Worm (Caenorhabditis elegans) whole organism, young adult: ENCODE data around the gene F28C6.5.

Experiments
- B0336.3 ChIP-seq: fragments of 200-800 bp; sonication (Bioruptor generic); IDR thresholded peaks from 2 replicates; pipeline ENCODE4 v1.3.6; 2022; ENCODE audit warnings: missing genetic modification characterization, missing compliant biosample characterization
- F10E7.11 ChIP-seq: sonication (generic microtip); optimal IDR thresholded peaks from 2 replicates; lab custom pipeline; 2017; ENCODE audit warnings: mild to moderate bottlenecking, missing genetic modification characterization, moderate library complexity, missing compliant biosample characterization
- F33H1.4 ChIP-seq: fragments of 200-800 bp; sonication (Bioruptor generic); IDR thresholded peaks from 2 replicates; pipeline ENCODE4 v1.3.6; 2022; ENCODE audit warnings: missing genetic modification reagents, missing genetic modification characterization, missing compliant biosample characterization
- F39B2.1 ChIP-seq: fragments of 200-800 bp; sonication (Bioruptor generic); IDR thresholded peaks from 2 replicates; pipeline ENCODE4 v1.3.6; 2022; ENCODE audit warnings: missing genetic modification reagents, missing genetic modification characterization, missing compliant biosample characterization
- F52B5.7 ChIP-seq: sonication (generic microtip); optimal IDR thresholded peaks from 2 replicates; lab custom pipeline; 2016; ENCODE audit warnings: mild to moderate bottlenecking, missing genetic modification characterization, missing compliant biosample characterization
- F57A8.1 ChIP-seq: fragments of 200-800 bp; sonication (Bioruptor generic); optimal IDR thresholded peaks from 2 replicates; lab custom pipeline; 2018; ENCODE audit warnings: mild to moderate bottlenecking, missing genetic modification characterization, moderate library complexity, missing compliant biosample characterization
- F57C9.4 ChIP-seq: sonication (generic microtip); optimal IDR thresholded peaks from 2 replicates; lab custom pipeline; 2017; ENCODE audit warnings: mild to moderate bottlenecking, missing genetic modification characterization, missing compliant biosample characterization
- K11D2.4 ChIP-seq: fragments of 200-800 bp; sonication (Bioruptor generic); IDR thresholded peaks from 2 replicates; pipeline ENCODE4 v1.3.6; 2022; ENCODE audit warnings: missing genetic modification reagents, missing genetic modification characterization, missing compliant biosample characterization
- K12H6.12 ChIP-seq: fragments of 200-800 bp; sonication (Bioruptor generic); optimal IDR thresholded peaks from 2 replicates; lab custom pipeline; 2018; ENCODE audit warnings: mild to moderate bottlenecking, missing genetic modification characterization, missing compliant biosample characterization
- Y53G8AR.9 ChIP-seq: fragments of 200-800 bp; sonication (Bioruptor generic); conservative IDR thresholded peaks from 2 replicates; pipeline ENCODE4 v1.3.6; 2022; ENCODE audit warnings: missing genetic modification reagents, missing genetic modification characterization, missing compliant biosample characterization
- Y79H2A.3 ChIP-seq: fragments of 200-800 bp; sonication (Bioruptor generic); conservative IDR thresholded peaks from 2 replicates; pipeline ENCODE4 v1.3.6; 2022; ENCODE audit warnings: missing genetic modification reagents, missing genetic modification characterization, missing compliant biosample characterization
- Y95B8A.8 ChIP-seq: fragments of 200-800 bp; sonication (Bioruptor generic); IDR thresholded peaks from 2 replicates; pipeline ENCODE4 v1.3.6; 2022; ENCODE audit warnings: missing genetic modification reagents, missing genetic modification characterization, missing compliant biosample characterization
- ama-1 ChIP-seq, 3 experiments: fragments of 150-350 bp in 1 of 3; sonication (generic microtip) in 2 of 3; optimal IDR thresholded peaks; 2 replicates each; lab custom pipeline; 2014 to 2018; ENCODE audit warnings: missing biosample characterization in 2 of 3, missing genetic modification characterization in 2 of 3, missing genetic modification reagents in 2 of 3
- attf-6 ChIP-seq: fragments of 200-800 bp; sonication (Bioruptor generic); IDR thresholded peaks from 2 replicates; pipeline ENCODE4 v1.3.6; 2022; ENCODE audit warnings: missing genetic modification reagents, missing genetic modification characterization, missing compliant biosample characterization
- bed-1 ChIP-seq: fragments of 200-800 bp; sonication (Bioruptor generic); IDR thresholded peaks from 2 replicates; pipeline ENCODE4 v1.3.6; 2022; ENCODE audit warnings: missing genetic modification reagents, missing genetic modification characterization, missing compliant biosample characterization
- ccch-3 ChIP-seq: fragments of 200-800 bp; sonication (Bioruptor generic); optimal IDR thresholded peaks from 2 replicates; lab custom pipeline; 2018; ENCODE audit warnings: mild to moderate bottlenecking, missing genetic modification characterization, missing compliant biosample characterization
- ceh-40 ChIP-seq: fragments of 200-800 bp; sonication (Bioruptor generic); IDR thresholded peaks from 2 replicates; pipeline ENCODE4 v1.3.6; 2022; ENCODE audit warnings: missing genetic modification characterization, missing compliant biosample characterization
- ceh-58 ChIP-seq: fragments of 200-800 bp; sonication (Bioruptor generic); IDR thresholded peaks from 2 replicates; pipeline ENCODE4 v1.3.6; 2022; ENCODE audit warnings: missing genetic modification characterization, missing compliant biosample characterization
- dpff-1 ChIP-seq: sonication (generic microtip); optimal IDR thresholded peaks from 2 replicates; lab custom pipeline; 2017; ENCODE audit warnings: mild to moderate bottlenecking, missing genetic modification characterization, missing compliant biosample characterization
- egrh-3 ChIP-seq: fragments of 200-800 bp; sonication (Bioruptor generic); IDR thresholded peaks from 2 replicates; pipeline ENCODE4 v1.3.6; 2022; ENCODE audit warnings: missing genetic modification reagents, missing genetic modification characterization, missing compliant biosample characterization
- ekl-4 ChIP-seq: fragments of 200-800 bp; sonication (Bioruptor generic); IDR thresholded peaks from 2 replicates; pipeline ENCODE4 v1.3.6; 2022; ENCODE audit warnings: missing genetic modification reagents, missing genetic modification characterization, missing compliant biosample characterization
- gei-17 ChIP-seq: fragments of 200-800 bp; sonication (Bioruptor generic); optimal IDR thresholded peaks from 2 replicates; lab custom pipeline; 2018; ENCODE audit warnings: mild to moderate bottlenecking, missing genetic modification characterization, missing compliant biosample characterization
- hmg-1.2 ChIP-seq: fragments of 200-800 bp; sonication (Bioruptor generic); IDR thresholded peaks from 2 replicates; pipeline ENCODE4 v1.3.6; 2022; ENCODE audit warnings: missing genetic modification reagents, missing genetic modification characterization, missing compliant biosample characterization
- hmg-20 ChIP-seq: fragments of 200-800 bp; sonication (Bioruptor generic); IDR thresholded peaks from 2 replicates; pipeline ENCODE4 v1.3.6; 2022; ENCODE audit warnings: missing genetic modification reagents, missing genetic modification characterization, missing compliant biosample characterization
- lin-26 ChIP-seq: fragments of 200-800 bp; sonication (Bioruptor generic); IDR thresholded peaks from 2 replicates; pipeline ENCODE4 v1.3.6; 2022; ENCODE audit warnings: missing genetic modification reagents, missing genetic modification characterization, missing compliant biosample characterization
- lsl-1 ChIP-seq: fragments of 200-800 bp; sonication (Bioruptor generic); optimal IDR thresholded peaks from 2 replicates; lab custom pipeline; 2018; ENCODE audit warnings: mild to moderate bottlenecking, missing genetic modification characterization, moderate library complexity, missing compliant biosample characterization
- lsy-27 ChIP-seq: sonication (generic microtip); optimal IDR thresholded peaks from 2 replicates; lab custom pipeline; 2017; ENCODE audit warnings: missing genetic modification characterization, mild to moderate bottlenecking, missing compliant biosample characterization, antibody characterized with exemption, missing genotype, borderline replicate concordance; ENCODE audit not compliant: insufficient read depth
- madf-3 ChIP-seq: fragments of 200-800 bp; sonication (Bioruptor generic); IDR thresholded peaks from 2 replicates; pipeline ENCODE4 v1.3.6; 2022; ENCODE audit warnings: missing genetic modification reagents, missing genetic modification characterization, missing compliant biosample characterization
- madf-6 ChIP-seq: fragments of 200-800 bp; sonication (Bioruptor generic); IDR thresholded peaks from 2 replicates; pipeline ENCODE4 v1.3.6; 2022; ENCODE audit warnings: missing genetic modification reagents, missing genetic modification characterization, missing compliant biosample characterization
- mcd-1 ChIP-seq: fragments of 200-800 bp; sonication (Bioruptor generic); IDR thresholded peaks from 2 replicates; pipeline ENCODE4 v1.3.6; 2022; ENCODE audit warnings: missing genetic modification reagents, missing genetic modification characterization, missing compliant biosample characterization
- nfya-2 ChIP-seq: fragments of 200-800 bp; sonication (Bioruptor generic); IDR thresholded peaks from 2 replicates; pipeline ENCODE4 v1.3.6; 2022; ENCODE audit warnings: missing genetic modification reagents, missing genetic modification characterization, missing compliant biosample characterization
- nhr-179 ChIP-seq: sonication (generic microtip); optimal IDR thresholded peaks from 2 replicates; lab custom pipeline; 2016; ENCODE audit warnings: mild to moderate bottlenecking, missing genetic modification characterization, missing compliant biosample characterization
- nhr-27 ChIP-seq: fragments of 200-800 bp; sonication (Bioruptor generic); optimal IDR thresholded peaks from 2 replicates; lab custom pipeline; 2018; ENCODE audit warnings: mild to moderate bottlenecking, missing genetic modification characterization, moderate library complexity, missing compliant biosample characterization
- nhr-90 ChIP-seq: sonication (generic microtip); optimal IDR thresholded peaks from 2 replicates; lab custom pipeline; 2016; ENCODE audit warnings: missing genotype, mild to moderate bottlenecking, missing genetic modification characterization, missing compliant biosample characterization
- rpc-1 ChIP-seq, 2 experiments: fragments of 150-350 bp in 1 of 2; sonication (generic microtip) in 1 of 2; optimal IDR thresholded peaks; 2 replicates each; lab custom pipeline; 2014 to 2018; ENCODE audit warnings: missing biosample characterization in 1 of 2, missing genetic modification characterization in 1 of 2, missing genetic modification reagents in 1 of 2, missing genotype in 1 of 2
- snpc-1.1 ChIP-seq: sonication (generic microtip); optimal IDR thresholded peaks from 2 replicates; lab custom pipeline; 2017; ENCODE audit warnings: missing genetic modification characterization, mild to moderate bottlenecking, missing compliant biosample characterization, antibody characterized with exemption, moderate library complexity, missing genotype, missing genetic modification reagents; ENCODE audit not compliant: insufficient read depth
- somi-1 ChIP-seq: fragments of 200-800 bp; sonication (Bioruptor generic); optimal IDR thresholded peaks from 2 replicates; lab custom pipeline; 2018; ENCODE audit warnings: mild to moderate bottlenecking, missing genetic modification characterization, missing compliant biosample characterization
- sptf-2 ChIP-seq: fragments of 200-800 bp; sonication (Bioruptor generic); optimal IDR thresholded peaks from 2 replicates; lab custom pipeline; 2018; ENCODE audit warnings: mild to moderate bottlenecking, missing genetic modification characterization, missing compliant biosample characterization
- tbp1 ChIP-seq: fragments of 200-800 bp; sonication (Bioruptor generic); optimal IDR thresholded peaks from 2 replicates; lab custom pipeline; 2018; ENCODE audit warnings: mild to moderate bottlenecking, missing genetic modification characterization, missing compliant biosample characterization
- tlf-1 ChIP-seq: fragments of 200-800 bp; sonication (Bioruptor generic); optimal IDR thresholded peaks from 2 replicates; lab custom pipeline; 2018; ENCODE audit warnings: mild to moderate bottlenecking, missing genetic modification characterization, missing compliant biosample characterization
- unc-62 ChIP-seq: fragments of 150-350 bp; optimal IDR thresholded peaks from 2 replicates; lab custom pipeline; 2014; ENCODE audit warnings: missing biosample characterization, missing genetic modification reagents, missing genetic modification characterization
- xnd-1 ChIP-seq: sonication (generic microtip); optimal IDR thresholded peaks from 2 replicates; lab custom pipeline; 2016; ENCODE audit warnings: missing genotype, missing genetic modification reagents, missing genetic modification characterization, missing compliant biosample characterization
- zfh-2 ChIP-seq: fragments of 200-800 bp; sonication (Bioruptor generic); conservative IDR thresholded peaks from 2 replicates; pipeline ENCODE4 v1.3.6; 2022; ENCODE audit warnings: missing genetic modification reagents, missing genetic modification characterization, missing compliant biosample characterization
- zim-3 ChIP-seq: sonication (generic microtip); optimal IDR thresholded peaks from 2 replicates; lab custom pipeline; 2017; ENCODE audit warnings: mild to moderate bottlenecking, missing genetic modification characterization, moderate library complexity, missing compliant biosample characterization
- ztf-28 ChIP-seq: fragments of 200-800 bp; sonication (Bioruptor generic); IDR thresholded peaks from 2 replicates; pipeline ENCODE4 v1.3.6; 2022; ENCODE audit warnings: missing genetic modification reagents, missing genetic modification characterization, missing compliant biosample characterization

The F28C6.5 gene

DNA sequence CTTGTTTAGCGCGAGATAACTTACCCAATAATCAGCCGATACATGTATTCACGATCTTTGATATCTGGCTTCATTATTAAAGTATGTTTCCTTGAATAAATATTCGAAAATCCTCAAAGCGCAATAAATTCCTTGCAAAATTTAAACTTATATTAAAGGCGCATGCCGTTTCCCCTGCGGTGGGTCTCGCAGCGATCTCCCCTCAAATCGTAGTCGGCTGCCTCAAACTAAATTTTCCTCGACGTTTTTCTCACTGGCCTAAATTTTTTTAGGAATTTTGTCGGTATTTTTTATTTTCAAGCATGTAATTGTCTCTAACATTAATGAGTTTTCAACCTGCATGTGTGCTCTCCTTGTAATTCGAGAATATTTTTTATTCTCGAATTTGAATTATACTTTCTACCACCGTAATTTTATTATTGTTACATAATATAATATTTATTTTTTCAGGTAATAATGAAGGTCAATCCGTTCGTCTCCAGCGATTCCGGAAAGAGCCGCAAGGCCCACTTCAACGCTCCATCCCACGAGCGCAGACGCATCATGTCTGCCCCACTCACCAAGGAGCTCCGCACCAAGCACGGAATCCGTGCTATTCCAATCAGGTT is 3.1 kb downstream of the F28C6.5 start, which contains the start of the genes cpf-1 and rpl-26 (continued):
- TF ChIP-seq tlf-1 (GFP tag; lab: Kevin White, UChicago) = no peak
- no peak for TF ChIP-seq nhr-179 (tag; lab: Kevin White, UChicago)
- TF ChIP-seq K11D2.4 (GFP tag; lab: Robert Waterston, UW) = no peak
- no peak for TF ChIP-seq Y79H2A.3
- no peak for TF ChIP-seq F57C9.4
- TF ChIP-seq ztf-28 (GFP tag; lab: Robert Waterston, UW) = no peak
- no peak for TF ChIP-seq lin-26 (GFP tag; lab: Robert Waterston, UW)
- no peak for TF ChIP-seq egrh-3 (GFP tag; lab: Robert Waterston, UW)
- no peak for TF ChIP-seq attf-6 (GFP tag; lab: Robert Waterston, UW)
- TF ChIP-seq madf-3 (GFP tag; lab: Robert Waterston, UW) = no peak
- TF ChIP-seq unc-62 (GFP tag; lab: Kevin White, UChicago) = no peak
- peak; percentile 32; the same call in 1 of the 2 replicates for TF ChIP-seq mcd-1 (GFP tag; lab: Robert Waterston, UW)
- TF ChIP-seq bed-1 (GFP tag; lab: Robert Waterston, UW) = no peak
- TF ChIP-seq xnd-1 = no peak
- no peak for TF ChIP-seq F10E7.11
- TF ChIP-seq ceh-40 (GFP tag; lab: Robert Waterston, UW) = no peak
- no peak for TF ChIP-seq ceh-58
- no peak for TF ChIP-seq hmg-20 (GFP tag; lab: Robert Waterston, UW)
- TF ChIP-seq K12H6.12 (tag; lab: Kevin White, UChicago) = no peak
- TF ChIP-seq zim-3 (tag; lab: Kevin White, UChicago) = no peak
- peak; percentile 34 for TF ChIP-seq lsl-1 (GFP tag; lab: Kevin White, UChicago)
- TF ChIP-seq somi-1 (GFP tag; lab: Kevin White, UChicago) = no peak
- TF ChIP-seq nfya-2 (GFP tag; lab: Robert Waterston, UW) = no peak
- no peak for TF ChIP-seq lsy-27 (tag; lab: Kevin White, UChicago)
- no peak for TF ChIP-seq ama-1 (optimal IDR thresholded peaks at IDR 0.05; lab: Kevin White, UChicago)
- TF ChIP-seq ama-1 (GFP tag; optimal IDR thresholded peaks at IDR 0.05; lab: Kevin White, UChicago) = no peak
- no peak for TF ChIP-seq gei-17 (GFP tag; lab: Kevin White, UChicago)
- TF ChIP-seq zfh-2 (GFP tag; lab: Robert Waterston, UW) = 0 out of 2 replicates have a peak, but pooled peaks have one; percentile 8
- TF ChIP-seq F33H1.4 (GFP tag; lab: Robert Waterston, UW) = peak; percentile 88
- TF ChIP-seq madf-6 (GFP tag; lab: Robert Waterston, UW) = peak; percentile 38; the same call in 1 of the 2 replicates
- TF ChIP-seq rpc-1 (optimal IDR thresholded peaks at IDR 0.05; lab: Kevin White, UChicago) = no peak
- TF ChIP-seq rpc-1 (tag; optimal IDR thresholded peaks at IDR 0.05; lab: Kevin White, UChicago) = no peak
- no peak for TF ChIP-seq ccch-3 (GFP tag; lab: Kevin White, UChicago)
- TF ChIP-seq hmg-1.2 (GFP tag; lab: Robert Waterston, UW) = peak; percentile 28; the same call in 1 of the 2 replicates
- no peak for TF ChIP-seq ekl-4 (GFP tag; lab: Robert Waterston, UW)
- no peak for TF ChIP-seq F39B2.1
- TF ChIP-seq sptf-2 (GFP tag; lab: Kevin White, UChicago) = peak; percentile 92
- TF ChIP-seq snpc-1.1 = peak; percentile 54
- no peak for TF ChIP-seq B0336.3 (GFP tag; lab: Robert Waterston, UW)
- no peak for TF ChIP-seq dpff-1 (tag; lab: Kevin White, UChicago)
- TF ChIP-seq tbp1 (GFP tag; lab: Kevin White, UChicago) = peak; percentile 33
- TF ChIP-seq Y95B8A.8 (GFP tag; lab: Robert Waterston, UW) = no peak
- TF ChIP-seq F57A8.1 (GFP tag; lab: Kevin White, UChicago) = no peak
- no peak for TF ChIP-seq Y53G8AR.9
- TF ChIP-seq nhr-27 (tag; lab: Kevin White, UChicago) = no peak
- TF ChIP-seq nhr-90 (tag; lab: Kevin White, UChicago) = no peak
- TF ChIP-seq F52B5.7 (tag; lab: Kevin White, UChicago) = no peak
- TF ChIP-seq, all 124 proteins: peak for 15
